Fruit fly (Drosophila melanogaster): ENCODE measurements around the gene CG5916.

Gene CG5916

DNA sequence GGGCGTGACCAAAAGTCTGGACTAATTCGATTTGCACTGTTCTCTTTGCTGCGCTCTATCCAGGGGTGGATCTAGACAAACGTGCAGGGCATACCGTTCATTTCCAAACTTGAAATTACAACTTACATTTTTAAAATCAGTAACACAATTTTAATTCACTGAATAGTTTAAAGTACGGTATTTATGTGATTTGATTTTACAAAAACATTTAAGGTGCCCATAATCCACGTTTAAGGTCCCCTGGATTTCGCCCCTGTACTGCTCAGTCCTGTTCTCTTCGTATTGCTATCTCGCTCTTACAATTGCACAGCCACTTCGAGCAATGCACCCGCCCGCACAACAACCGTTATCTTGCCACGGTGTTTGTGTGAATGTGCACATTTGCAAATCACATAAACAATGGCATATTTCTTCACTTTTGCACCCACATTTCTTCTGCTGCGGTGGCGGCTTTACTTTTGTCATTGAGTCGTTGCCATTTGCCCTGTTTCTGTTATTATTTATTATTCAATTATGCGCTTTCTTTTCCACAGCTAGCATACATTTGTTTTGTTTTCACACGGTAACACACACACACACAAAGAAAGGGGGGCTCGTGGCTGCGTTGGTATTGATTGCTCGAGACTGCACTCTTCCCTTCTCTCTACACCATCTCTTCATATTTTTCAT lies 49.0 kb upstream of the CG5916 start (continued):
- no peak for TF ChIP-seq nau (GFP tag; optimal IDR thresholded peaks at IDR 0.05)
- TF ChIP-seq h (optimal IDR thresholded peaks at IDR 0.05), result no peak
- peak; percentile 64 for TF ChIP-seq HHEX (GFP tag; optimal IDR thresholded peaks at IDR 0.05)
- TF ChIP-seq CG9817 (tag; optimal IDR thresholded peaks at IDR 0.05), result peak; percentile 48
- TF ChIP-seq wdn (GFP tag; IDR thresholded peaks at IDR 0.05), result no peak
- no peak; the same call in 1 of the 2 replicates for TF ChIP-seq Ravus (GFP tag; IDR thresholded peaks at IDR 0.05)
- peak; percentile 65 for TF ChIP-seq dm (GFP tag; optimal IDR thresholded peaks at IDR 0.05)
- peak; percentile 13 for TF ChIP-seq CG4854 (GFP tag; optimal IDR thresholded peaks at IDR 0.05)
- TF ChIP-seq CG6854 (GFP tag; optimal IDR thresholded peaks at IDR 0.05), result peak; percentile 32
- TF ChIP-seq ro (GFP tag; IDR thresholded peaks at IDR 0.05), result peak; percentile 50; the same call in 1 of the 2 replicates
- no peak for TF ChIP-seq Dp (GFP tag; optimal IDR thresholded peaks at IDR 0.05)
- TF ChIP-seq lola (GFP tag; optimal IDR thresholded peaks at IDR 0.05), result peak in 1 of 3 experiments; percentile 92
- TF ChIP-seq CG14860 (GFP tag; IDR thresholded peaks at IDR 0.05; ENCODE audit: partially characterized antibody), result no peak
- peak; percentile 96 for TF ChIP-seq nom (GFP tag; optimal IDR thresholded peaks at IDR 0.05)
- TF ChIP-seq CG12155 (GFP tag; optimal IDR thresholded peaks at IDR 0.05), result peak; percentile 60
- peak; percentile 25 for TF ChIP-seq CG3163 (GFP tag; optimal IDR thresholded peaks at IDR 0.05)
- peak; percentile 57 for TF ChIP-seq Six4 (GFP tag; optimal IDR thresholded peaks at IDR 0.05)
- TF ChIP-seq CG6765 (GFP tag; optimal IDR thresholded peaks at IDR 0.05), result no peak
- TF ChIP-seq Rx (GFP tag; IDR thresholded peaks at IDR 0.05), result no peak
- TF ChIP-seq sens (GFP tag), result peak; percentile 98
- TF ChIP-seq Sox102F (GFP tag; optimal IDR thresholded peaks at IDR 0.05), result peak; percentile 85
- TF ChIP-seq aop (GFP tag; IDR thresholded peaks at IDR 0.05), result no peak
- no peak for TF ChIP-seq ftz-f1 (GFP tag; optimal IDR thresholded peaks at IDR 0.05)
- peak; percentile 84 for TF ChIP-seq CG8765 (GFP tag; IDR thresholded peaks at IDR 0.05)
- no peak for TF ChIP-seq CG18011 (GFP tag; optimal IDR thresholded peaks at IDR 0.05)
- TF ChIP-seq CG15601 (tag; optimal IDR thresholded peaks at IDR 0.05), result peak; percentile 70
- no peak for TF ChIP-seq Dfd (GFP tag; optimal IDR thresholded peaks at IDR 0.05)
- no peak for TF ChIP-seq CG17912 (GFP tag; optimal IDR thresholded peaks at IDR 0.05)
- TF ChIP-seq wek (GFP tag; optimal IDR thresholded peaks at IDR 0.05), result no peak
- peak; percentile 64 for TF ChIP-seq CG16813 (GFP tag; IDR thresholded peaks at IDR 0.05; ENCODE audit: partially characterized antibody)
- TF ChIP-seq gem (tag; optimal IDR thresholded peaks at IDR 0.05), result peak; percentile 86
- TF ChIP-seq MBD-R2 (GFP tag; IDR thresholded peaks at IDR 0.05), result peak; percentile 12; the same call in 1 of the 2 replicates
- TF ChIP-seq Atf3 (GFP tag; optimal IDR thresholded peaks at IDR 0.05), result peak; percentile 82
- peak; percentile 72 for TF ChIP-seq jumu (GFP tag; optimal IDR thresholded peaks at IDR 0.05)
- peak; percentile 63 for TF ChIP-seq CG13624 (GFP tag; optimal IDR thresholded peaks at IDR 0.05)
- peak; percentile 31 for TF ChIP-seq CG10274 (GFP tag; optimal IDR thresholded peaks at IDR 0.05)
- TF ChIP-seq wor (GFP tag; IDR thresholded peaks at IDR 0.05), result peak; percentile 60
- peak; percentile 71 for TF ChIP-seq fd102C (GFP tag; optimal IDR thresholded peaks at IDR 0.05)
- peak; percentile 60 for TF ChIP-seq amos (GFP tag; IDR thresholded peaks at IDR 0.05; ENCODE audit: partially characterized antibody)
- peak; percentile 21 for TF ChIP-seq CG30020 (tag; optimal IDR thresholded peaks at IDR 0.05)
- peak; percentile 45; the same call in 1 of the 3 replicates for TF ChIP-seq vnd (GFP tag; IDR thresholded peaks at IDR 0.05; ENCODE audit: partially characterized antibody)
- TF ChIP-seq tgo (GFP tag; IDR thresholded peaks at IDR 0.05), result peak; percentile 81
- TF ChIP-seq CG15269 (tag; optimal IDR thresholded peaks at IDR 0.05), result peak; percentile 59
- TF ChIP-seq Kr (GFP tag; optimal IDR thresholded peaks at IDR 0.05), result no peak
- peak; percentile 49; the same call in 1 of the 3 replicates for TF ChIP-seq CG11560 (tag; IDR thresholded peaks at IDR 0.05)
- no peak for TF ChIP-seq CG15073 (GFP tag; optimal IDR thresholded peaks at IDR 0.05)
- TF ChIP-seq stc (GFP tag; IDR thresholded peaks at IDR 0.05), result peak; percentile 53
- peak; percentile 46 for TF ChIP-seq gt (GFP tag; IDR thresholded peaks at IDR 0.05)
- peak; percentile 87 for TF ChIP-seq gsb-n (tag; optimal IDR thresholded peaks at IDR 0.05)
